Fruit fly (Drosophila melanogaster): ENCODE data around the gene Fic.

Gene Fic

dm6 chr2L:6424198-6424597 lies at the start of gene Fic:
Gene Fic (plus strand): TSS chr2L:6424336.
- TF ChIP-seq svp (GFP tag), result peak; percentile 74
- TF ChIP-seq CG6163 (GFP tag; IDR thresholded peaks at IDR 0.05), result no peak
- peak; percentile 48 for TF ChIP-seq Eip78C (GFP tag)
- no peak for TF ChIP-seq acj6 (GFP tag; optimal IDR thresholded peaks at IDR 0.05)
- no peak for TF ChIP-seq Ets21C (GFP tag; optimal IDR thresholded peaks at IDR 0.05)
- TF ChIP-seq CG10669 (GFP tag; optimal IDR thresholded peaks at IDR 0.05), result no peak
- no peak for TF ChIP-seq CG6808 (GFP tag; optimal IDR thresholded peaks at IDR 0.05)
- TF ChIP-seq Gug (GFP tag; IDR thresholded peaks at IDR 0.05), result no peak
- TF ChIP-seq Blimp-1 (GFP tag; optimal IDR thresholded peaks at IDR 0.05), result no peak
- TF ChIP-seq CG6276 (GFP tag; optimal IDR thresholded peaks at IDR 0.05), result no peak
- TF ChIP-seq dsx (GFP tag; optimal IDR thresholded peaks at IDR 0.05; ENCODE audit: poor library complexity, severe bottlenecking), result no peak
- TF ChIP-seq eg (GFP tag; IDR thresholded peaks at IDR 0.05), result no peak

dm6 chr2L:6379197-6379596 lies 44.9 kb upstream of the Fic start:
- TF ChIP-seq dac (GFP tag; optimal IDR thresholded peaks at IDR 0.05), result no peak
- no peak for TF ChIP-seq CG3919 (GFP tag; optimal IDR thresholded peaks at IDR 0.05)
- no peak for TF ChIP-seq net (GFP tag; optimal IDR thresholded peaks at IDR 0.05)
- TF ChIP-seq salr (GFP tag; optimal IDR thresholded peaks at IDR 0.05), result no peak
- 0 out of 3 replicates have a peak, but pooled peaks have one; percentile 30 for TF ChIP-seq eg (GFP tag; IDR thresholded peaks at IDR 0.05)
- no peak for TF ChIP-seq CG6792 (GFP tag; optimal IDR thresholded peaks at IDR 0.05)
- peak; percentile 3 for TF ChIP-seq CG31627 (GFP tag; optimal IDR thresholded peaks at IDR 0.05)
- no peak for TF ChIP-seq Eip75B (GFP tag; optimal IDR thresholded peaks at IDR 0.05)
- TF ChIP-seq CG34406 (GFP tag; optimal IDR thresholded peaks at IDR 0.05), result no peak
- TF ChIP-seq svp (GFP tag), result peak; percentile 70
- TF ChIP-seq Eip78C (GFP tag), result peak; percentile 42
- no peak for TF ChIP-seq CG6854 (GFP tag; optimal IDR thresholded peaks at IDR 0.05)
- 0 out of 3 replicates have a peak, but pooled peaks have one; percentile 22 for TF ChIP-seq CG6163 (GFP tag; IDR thresholded peaks at IDR 0.05)
- peak; percentile 0 for TF ChIP-seq Hr39 (GFP tag; optimal IDR thresholded peaks at IDR 0.05)
- TF ChIP-seq Sox102F (GFP tag; optimal IDR thresholded peaks at IDR 0.05), result no peak
- no peak for TF ChIP-seq achi (GFP tag; optimal IDR thresholded peaks at IDR 0.05)
- TF ChIP-seq spab (GFP tag; optimal IDR thresholded peaks at IDR 0.05), result no peak
- no peak for TF ChIP-seq Sox15 (GFP tag; optimal IDR thresholded peaks at IDR 0.05)
- TF ChIP-seq CG8632 (GFP tag; optimal IDR thresholded peaks at IDR 0.05), result no peak
- no peak for TF ChIP-seq CG4318 (GFP tag; optimal IDR thresholded peaks at IDR 0.05)
- no peak for TF ChIP-seq Ets96B (tag; optimal IDR thresholded peaks at IDR 0.05)
- no peak for TF ChIP-seq CG11294 (GFP tag; IDR thresholded peaks at IDR 0.05)
- no peak for TF ChIP-seq fd59A (GFP tag; optimal IDR thresholded peaks at IDR 0.05)
- TF ChIP-seq CG9139 (GFP tag; optimal IDR thresholded peaks at IDR 0.05), result no peak

dm6 chr2L:6380966-6381365 lies 43.2 kb upstream of the Fic start, which contains the start of gene Nepl5:
Gene Nepl5 (plus strand): TSS chr2L:6381266.
- peak; percentile 56 for TF ChIP-seq svp (GFP tag)
- no peak for TF ChIP-seq CG15336 (GFP tag; IDR thresholded peaks at IDR 0.05)

DNA sequence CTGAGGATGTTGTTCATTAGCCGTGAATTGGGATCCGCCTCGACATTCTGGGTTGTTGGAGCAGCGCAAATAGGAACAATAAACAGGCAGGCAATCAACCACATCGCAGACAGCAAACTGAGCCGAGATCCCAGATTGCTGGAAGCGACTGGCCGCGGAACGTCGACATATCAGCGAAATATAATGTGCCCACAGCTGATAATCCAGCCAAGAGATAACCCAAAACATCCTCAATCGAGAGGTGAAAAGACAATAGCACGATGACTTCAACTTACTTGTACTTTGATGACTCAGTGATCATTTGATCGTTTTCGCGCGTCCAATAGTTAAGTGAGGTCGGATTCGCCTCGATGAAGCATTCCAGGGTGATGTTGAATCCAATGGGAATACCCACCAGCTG lies 38.7 kb upstream of the Fic start, which contains the start of gene Nepl6:
Gene Nepl6, minus strand, starts transcription at position 104 of the 400 bp plus-strand sequence.
- TF ChIP-seq svp (GFP tag) (peak; percentile 99), CG4318 (GFP tag; optimal IDR thresholded peaks at IDR 0.05) (no peak), Eip78C (GFP tag) (peak; percentile 15)

DNA sequence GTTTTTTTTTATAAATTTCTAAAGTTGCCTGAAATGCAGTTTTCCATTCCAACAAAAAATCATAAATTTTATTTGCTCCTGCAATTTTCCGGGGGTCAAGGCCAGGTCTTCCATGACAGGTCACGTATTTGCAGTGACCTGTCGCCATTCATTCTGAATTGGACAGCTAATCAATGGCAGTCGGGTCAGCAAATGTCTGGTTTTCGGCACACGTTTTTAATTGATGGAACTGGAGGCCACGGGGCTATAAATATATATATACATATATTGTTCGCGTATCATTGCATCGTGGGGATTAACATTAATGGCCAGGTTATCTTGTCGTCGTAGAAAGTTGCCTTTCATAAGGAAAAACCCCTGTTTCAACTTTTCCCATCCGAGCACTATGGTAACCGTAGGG lies 37.1 kb upstream of the Fic start:
- no peak for TF ChIP-seq Lpt (GFP tag; optimal IDR thresholded peaks at IDR 0.05)
- peak; percentile 94 for TF ChIP-seq svp (GFP tag)
- no peak for TF ChIP-seq Gug (GFP tag; IDR thresholded peaks at IDR 0.05)
